Worm (Caenorhabditis elegans): Measurements from ENCODE around the gene glb-14.

ce11 chrV:15547727-15548126 lies 2.9 kb upstream of the glb-14 start:
- no peak for TF ChIP-seq elt-3 (tag; optimal IDR thresholded peaks at IDR 0.05)
- no peak for TF ChIP-seq aly-2 (tag; optimal IDR thresholded peaks at IDR 0.05)
- TF ChIP-seq mdl-1 (tag; optimal IDR thresholded peaks at IDR 0.05), result no peak
- TF ChIP-seq nfya-1 (tag; optimal IDR thresholded peaks at IDR 0.05; ENCODE audit: insufficient read depth), result no peak
- no peak for TF ChIP-seq pha-4 (tag; optimal IDR thresholded peaks at IDR 0.05)
- TF ChIP-seq ztf-11 (tag; optimal IDR thresholded peaks at IDR 0.05), result no peak
- no peak for TF ChIP-seq nhr-77 (tag; optimal IDR thresholded peaks at IDR 0.05)
- no peak for TF ChIP-seq jun-1 (tag; optimal IDR thresholded peaks at IDR 0.05)
- no peak for TF ChIP-seq nhr-76 (tag; optimal IDR thresholded peaks at IDR 0.05)
- TF ChIP-seq ceh-16 (tag; optimal IDR thresholded peaks at IDR 0.05), result no peak
- TF ChIP-seq skn-1 (tag; optimal IDR thresholded peaks at IDR 0.05), result no peak
- TF ChIP-seq nhr-12 (tag; optimal IDR thresholded peaks at IDR 0.05), result no peak
- no peak for TF ChIP-seq ztf-4 (tag; optimal IDR thresholded peaks at IDR 0.05)
- TF ChIP-seq eor-1 (tag; optimal IDR thresholded peaks at IDR 0.05), result no peak

Measured in whole organism, L3 larva.